Fruit fly (Drosophila melanogaster): ENCODE data around the gene CG18599.

CG18599 gene

DNA sequence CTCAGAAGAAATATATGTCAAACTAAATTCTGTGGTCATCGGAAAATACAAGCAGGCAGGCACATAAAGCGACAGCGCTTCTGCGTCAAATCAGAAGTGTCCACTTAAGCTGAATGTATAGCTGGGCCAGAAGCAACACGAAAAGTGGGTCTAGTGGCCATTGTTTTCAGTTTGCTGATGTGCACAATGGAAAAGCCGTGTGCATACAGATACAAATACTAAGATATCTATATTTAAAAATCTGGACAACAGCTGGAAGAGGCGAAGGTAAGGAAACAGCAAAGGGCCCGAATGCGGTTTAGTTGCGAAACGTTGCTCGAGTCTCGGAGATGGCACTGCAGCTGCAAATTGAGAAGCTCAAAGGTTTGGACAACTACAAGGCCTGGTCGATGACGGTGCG is 16.8 kb upstream of the CG18599 start, which contains the start of gene CG18598:
Gene CG18598, plus strand, starts transcription at position 301 of the 400 bp plus-strand sequence.
- TF ChIP-seq H15 (GFP tag; IDR thresholded peaks at IDR 0.05) (no peak), sens (GFP tag) (peak; percentile 34), slp2 (GFP tag; optimal IDR thresholded peaks at IDR 0.05) (no peak), CG4707 (GFP tag; optimal IDR thresholded peaks at IDR 0.05) (no peak), pan (optimal IDR thresholded peaks at IDR 0.05) (no peak), pan (GFP tag; optimal IDR thresholded peaks at IDR 0.05 in 1 of 2, IDR thresholded peaks at IDR 0.05 in 1 of 2) (no peak), CG16813 (GFP tag; IDR thresholded peaks at IDR 0.05; ENCODE audit: partially characterized antibody) (no peak), Med (GFP tag) (peak; percentile 60), Ets65A (GFP tag) (peak; percentile 88), CG2875 (GFP tag; optimal IDR thresholded peaks at IDR 0.05) (no peak), Nf-YB (GFP tag; optimal IDR thresholded peaks at IDR 0.05) (no peak), h (optimal IDR thresholded peaks at IDR 0.05) (no peak), CG15514 (GFP tag; optimal IDR thresholded peaks at IDR 0.05) (no peak), wdn (GFP tag; IDR thresholded peaks at IDR 0.05) (no peak), Gug (GFP tag; IDR thresholded peaks at IDR 0.05) (no peak), Atf-2 (GFP tag; optimal IDR thresholded peaks at IDR 0.05) (no peak), CG2120 (GFP tag; optimal IDR thresholded peaks at IDR 0.05) (no peak)

DNA sequence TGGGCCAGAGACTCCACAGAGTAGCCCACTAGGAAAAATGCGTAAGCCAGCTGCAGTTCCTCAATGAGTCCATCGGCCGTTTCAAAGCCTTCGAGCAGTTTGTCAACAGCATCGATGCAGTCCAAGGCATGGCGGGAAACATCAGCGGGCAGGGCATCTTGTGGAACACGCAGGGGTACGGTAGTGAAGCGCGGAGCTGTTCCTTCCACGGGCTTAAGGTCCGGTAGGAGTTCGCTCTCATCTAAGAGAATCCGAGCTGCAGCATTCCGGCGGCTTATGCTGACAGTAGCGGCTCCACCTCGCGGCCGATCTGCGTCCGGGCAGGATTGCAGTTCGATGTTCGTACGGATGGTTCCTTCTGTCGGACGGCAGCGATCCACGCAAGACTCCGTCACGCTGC is 15.7 kb upstream of the CG18599 start:
- TF ChIP-seq Atf-2 (GFP tag; optimal IDR thresholded peaks at IDR 0.05) (no peak), CG8478 (optimal IDR thresholded peaks at IDR 0.05) (peak; percentile 53), dmrt99B (tag; optimal IDR thresholded peaks at IDR 0.05) (no peak), CG14667 (GFP tag; IDR thresholded peaks at IDR 0.05) (no peak), gsb-n (tag; optimal IDR thresholded peaks at IDR 0.05) (no peak), CG3163 (GFP tag; optimal IDR thresholded peaks at IDR 0.05) (no peak), E2f2 (GFP tag; IDR thresholded peaks at IDR 0.05) (no peak), D (optimal IDR thresholded peaks at IDR 0.05) (no peak), D (GFP tag; optimal IDR thresholded peaks at IDR 0.05) (no peak), onecut (GFP tag; IDR thresholded peaks at IDR 0.05) (no peak), Ets65A (GFP tag) (peak; percentile 31), CG7839 (tag; optimal IDR thresholded peaks at IDR 0.05) (no peak), CG3065 (GFP tag; optimal IDR thresholded peaks at IDR 0.05) (no peak), CG2120 (GFP tag; optimal IDR thresholded peaks at IDR 0.05) (no peak)

dm6 chr3R:18252578-18252977 is 15.0 kb upstream of the CG18599 start, which contains the start of gene CG12320:
Gene CG12320, minus strand, starts transcription at chr3R:18252734.
- TF ChIP-seq CG31365 (tag; optimal IDR thresholded peaks at IDR 0.05) (no peak), CG43689 (GFP tag; IDR thresholded peaks at IDR 0.05) (no peak), CTCF (GFP tag; optimal IDR thresholded peaks at IDR 0.05) (peak; percentile 10), Sry-δ (GFP tag; optimal IDR thresholded peaks at IDR 0.05) (peak; percentile 41), CG16813 (GFP tag; IDR thresholded peaks at IDR 0.05; ENCODE audit: partially characterized antibody) (0 out of 3 replicates have a peak, but pooled peaks have one; percentile 17), CG17328 (GFP tag; IDR thresholded peaks at IDR 0.05) (0 out of 2 replicates have a peak, but pooled peaks have one; percentile 8), YL-1 (GFP tag; optimal IDR thresholded peaks at IDR 0.05) (peak; percentile 57), CG9797 (GFP tag; optimal IDR thresholded peaks at IDR 0.05) (peak; percentile 0), hkb (optimal IDR thresholded peaks at IDR 0.05) (no peak), hkb (GFP tag; IDR thresholded peaks at IDR 0.05) (no peak), nerfin-2 (GFP tag; IDR thresholded peaks at IDR 0.05; ENCODE audit: partially characterized antibody) (peak; percentile 33; the same call in 1 of the 2 replicates), CG2116 (GFP tag; optimal IDR thresholded peaks at IDR 0.05) (peak; percentile 41), CG14860 (GFP tag; IDR thresholded peaks at IDR 0.05; ENCODE audit: partially characterized antibody) (no peak), Scr (GFP tag; IDR thresholded peaks at IDR 0.05; ENCODE audit: partially characterized antibody) (0 out of 2 replicates have a peak, but pooled peaks have one; percentile 25), CG3847 (GFP tag; IDR thresholded peaks at IDR 0.05) (peak; percentile 53; the same call in 1 of the 2 replicates), Deaf1 (tag; optimal IDR thresholded peaks at IDR 0.05) (no peak), kni (GFP tag; optimal IDR thresholded peaks at IDR 0.05) (no peak), Med (GFP tag) (peak; percentile 32), Dp (GFP tag; optimal IDR thresholded peaks at IDR 0.05) (peak; percentile 89), CG10267 (tag; optimal IDR thresholded peaks at IDR 0.05) (peak; percentile 15), stwl (tag; optimal IDR thresholded peaks at IDR 0.05) (peak; percentile 71), CG8281 (tag; optimal IDR thresholded peaks at IDR 0.05) (no peak), Fer1 (GFP tag; optimal IDR thresholded peaks at IDR 0.05) (peak; percentile 5), HmgZ (tag; optimal IDR thresholded peaks at IDR 0.05) (peak; percentile 2), CG15514 (GFP tag; optimal IDR thresholded peaks at IDR 0.05) (peak; percentile 70)

Measured in whole organism, embryonic.